Worm (Caenorhabditis elegans): ENCODE data around the gene F56D5.6.

F56D5.6 gene

DNA sequence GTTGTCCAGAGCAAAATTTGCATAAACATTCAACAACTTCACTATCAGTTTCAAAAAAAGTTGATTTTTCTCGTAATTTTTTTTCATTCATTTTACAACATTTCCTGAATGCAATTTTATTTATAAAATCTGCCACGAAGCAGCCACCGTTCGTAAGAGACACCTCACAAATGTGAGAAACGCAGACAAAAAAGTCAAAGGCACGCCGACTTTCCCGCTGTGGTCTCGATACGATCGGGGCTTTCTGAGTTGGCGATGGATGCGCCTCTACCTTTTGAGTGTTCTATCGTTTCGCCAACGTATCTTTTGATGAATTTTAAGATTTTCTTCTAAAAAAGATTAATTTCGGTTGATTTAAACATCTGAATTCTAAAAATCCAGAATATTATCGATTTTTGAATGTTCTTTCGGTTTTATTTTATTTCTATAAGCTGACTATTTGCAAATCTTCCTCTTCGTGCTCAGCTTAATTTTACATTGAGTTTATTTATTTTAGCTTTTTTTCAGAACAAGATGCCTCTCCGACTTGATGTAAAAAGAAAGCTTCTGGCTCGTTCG is 57.6 kb downstream of the F56D5.6 start, which contains the start of gene copb-2 (continued):
- TF ChIP-seq mes-4 (tag; optimal IDR thresholded peaks at IDR 0.05) (no peak), ceh-58 (GFP tag; IDR thresholded peaks at IDR 0.05) (no peak), gei-17 (GFP tag; optimal IDR thresholded peaks at IDR 0.05) (no peak), hmg-1.2 (GFP tag; IDR thresholded peaks at IDR 0.05) (peak; percentile 89), nfyb-1 (GFP tag; IDR thresholded peaks at IDR 0.05) (no peak), snpc-4 (GFP tag; optimal IDR thresholded peaks at IDR 0.05) (peak; percentile 13), snpc-4 (tag; optimal IDR thresholded peaks at IDR 0.05) (peak; percentile 70 to 80 (median 75)), K12H6.12 (tag; optimal IDR thresholded peaks at IDR 0.05) (no peak), ztf-6 (GFP tag; IDR thresholded peaks at IDR 0.05) (no peak), repo-1 (tag; optimal IDR thresholded peaks at IDR 0.05) (no peak), snpc-1.1 (tag; optimal IDR thresholded peaks at IDR 0.05; ENCODE audit: insufficient read depth) (peak; percentile 79), nhr-80 (tag; optimal IDR thresholded peaks at IDR 0.05) (peak; percentile 16), ztf-26 (tag; optimal IDR thresholded peaks at IDR 0.05) (no peak), athp-1 (tag; optimal IDR thresholded peaks at IDR 0.05) (no peak), ama-1 (optimal IDR thresholded peaks at IDR 0.05) (no peak), ama-1 (GFP tag; optimal IDR thresholded peaks at IDR 0.05) (no peak), sea-2 (GFP tag; IDR thresholded peaks at IDR 0.05) (no peak), efl-1 (GFP tag; optimal IDR thresholded peaks at IDR 0.05) (no peak), F10E7.11 (tag; optimal IDR thresholded peaks at IDR 0.05) (no peak), lir-1 (GFP tag; conservative IDR thresholded peaks at IDR 0.05) (no peak), chd-7 (tag; optimal IDR thresholded peaks at IDR 0.05) (no peak), dpl-1 (GFP tag; optimal IDR thresholded peaks at IDR 0.05) (peak; percentile 10), lsl-1 (GFP tag; optimal IDR thresholded peaks at IDR 0.05) (peak; percentile 37), pbrm-1 (GFP tag; IDR thresholded peaks at IDR 0.05) (peak; percentile 59; the same call in 1 of the 2 replicates), K11D2.4 (GFP tag; IDR thresholded peaks at IDR 0.05) (no peak), T07F8.4 (tag; optimal IDR thresholded peaks at IDR 0.05) (no peak), ztf-25 (GFP tag; IDR thresholded peaks at IDR 0.05) (no peak)

Measured in whole organism, young adult.